Fruit fly (Drosophila melanogaster) whole organism, embryonic: Measurements from ENCODE around the gene Muc11A.

ENCODE experiments used
- BEAF-32 ChIP-seq: fragments of 200-800 bp; sonication (Bioruptor generic); optimal IDR thresholded peaks from 3 replicates; lab custom pipeline; 2017; ENCODE audit warnings: missing biosample characterization, missing genetic modification characterization, mild to moderate bottlenecking, moderate library complexity, missing genetic modification reagents
- Bgb ChIP-seq: fragments of 200-800 bp; sonication (Bioruptor generic); IDR thresholded peaks from 2 replicates; pipeline ENCODE4 v1.3.6; 2022; ENCODE audit warnings: missing biosample characterization, missing genetic modification characterization; ENCODE audit not compliant: partially characterized antibody
- Bteb2 ChIP-seq: fragments of 200-800 bp; sonication (Bioruptor generic); optimal IDR thresholded peaks from 2 replicates; lab custom pipeline; 2016; ENCODE audit warnings: missing biosample characterization, missing genetic modification characterization
- CG11085 ChIP-seq: fragments of 200-800 bp; sonication (Bioruptor generic); IDR thresholded peaks from 2 replicates; pipeline ENCODE4 v1.3.6; 2022; ENCODE audit warnings: missing biosample characterization, missing genetic modification characterization
- CG11723 ChIP-seq: fragments of 200-800 bp; sonication (Bioruptor generic); optimal IDR thresholded peaks from 2 replicates; lab custom pipeline; 2017; ENCODE audit warnings: missing biosample characterization, mild to moderate bottlenecking, missing genetic modification characterization
- CG12299 ChIP-seq: fragments of 200-800 bp; sonication (Bioruptor generic); optimal IDR thresholded peaks from 2 replicates; lab custom pipeline; 2018; ENCODE audit warnings: missing biosample characterization, mild to moderate bottlenecking, missing genetic modification characterization
- CG14014 ChIP-seq: fragments of 200-800 bp; sonication (Bioruptor generic); IDR thresholded peaks from 2 replicates; pipeline ENCODE4 v1.3.6; 2022; ENCODE audit warnings: missing biosample characterization, missing genetic modification characterization
- CG17829 ChIP-seq: fragments of 200-800 bp; optimal IDR thresholded peaks from 2 replicates; lab custom pipeline; 2019; ENCODE audit warnings: missing biosample characterization, mild to moderate bottlenecking, missing genetic modification characterization, moderate library complexity
- CG1792 ChIP-seq: fragments of 200-800 bp; sonication (Bioruptor generic); optimal IDR thresholded peaks from 2 replicates; lab custom pipeline; 2016; ENCODE audit warnings: missing biosample characterization, missing genetic modification characterization
- CG30403 ChIP-seq: fragments of 200-800 bp; sonication (Bioruptor generic); optimal IDR thresholded peaks from 3 replicates; lab custom pipeline; 2016; ENCODE audit warnings: missing biosample characterization, missing genetic modification characterization
- CG31224 ChIP-seq: fragments of 200-800 bp; sonication (Bioruptor generic); IDR thresholded peaks from 2 replicates; pipeline ENCODE4 v1.3.6; 2022; ENCODE audit warnings: missing biosample characterization, missing genetic modification characterization
- CG3838 ChIP-seq: fragments of 200-800 bp; sonication (Bioruptor generic); optimal IDR thresholded peaks from 3 replicates; lab custom pipeline; 2016; ENCODE audit warnings: missing biosample characterization, missing genetic modification characterization
- CG4424 ChIP-seq: fragments of 200-800 bp; sonication (Bioruptor generic); optimal IDR thresholded peaks from 3 replicates; lab custom pipeline; 2016; ENCODE audit warnings: missing biosample characterization, missing genetic modification characterization
- CG7556 ChIP-seq: fragments of 200-800 bp; sonication (Bioruptor generic); optimal IDR thresholded peaks from 2 replicates; lab custom pipeline; 2017; ENCODE audit warnings: missing biosample characterization, mild to moderate bottlenecking, missing genetic modification characterization
- CG9932 ChIP-seq: fragments of 200-800 bp; sonication (Bioruptor generic); IDR thresholded peaks from 2 replicates; pipeline ENCODE4 v1.3.6; 2022; ENCODE audit warnings: missing biosample characterization, missing genetic modification characterization
- CrebB ChIP-seq: fragments of 200-800 bp; sonication (Bioruptor generic); optimal IDR thresholded peaks from 3 replicates; lab custom pipeline; 2018; ENCODE audit warnings: missing biosample characterization, mild to moderate bottlenecking, missing genetic modification characterization
- Doc3 ChIP-seq: fragments of 200-800 bp; sonication (Bioruptor generic); IDR thresholded peaks from 3 replicates; pipeline ENCODE4 v1.3.6; 2022; ENCODE audit warnings: missing biosample characterization, missing genetic modification characterization; ENCODE audit not compliant: partially characterized antibody
- Dp ChIP-seq: fragments of 200-800 bp; sonication (Bioruptor generic); optimal IDR thresholded peaks from 2 replicates; lab custom pipeline; 2018; ENCODE audit warnings: missing biosample characterization, mild to moderate bottlenecking, missing genetic modification characterization, moderate library complexity
- Ets97D ChIP-seq: fragments of 200-800 bp; sonication (Bioruptor generic); optimal IDR thresholded peaks from 3 replicates; lab custom pipeline; 2016; ENCODE audit warnings: missing biosample characterization, missing genetic modification characterization
- MESR4 ChIP-seq: fragments of 200-800 bp; sonication (Bioruptor generic); optimal IDR thresholded peaks from 2 replicates; lab custom pipeline; 2018; ENCODE audit warnings: missing biosample characterization, mild to moderate bottlenecking, missing genetic modification characterization, moderate library complexity
- Mad ChIP-seq: fragments of 200-800 bp; sonication (Bioruptor generic); optimal IDR thresholded peaks from 2 replicates; lab custom pipeline; 2016; ENCODE audit warnings: missing biosample characterization, missing genetic modification characterization
- Myb ChIP-seq: fragments of 200-800 bp; sonication (Bioruptor generic); optimal IDR thresholded peaks from 2 replicates; lab custom pipeline; 2016; ENCODE audit warnings: missing biosample characterization, missing genetic modification characterization
- Nf-YA ChIP-seq: fragments of 200-800 bp; sonication (Bioruptor generic); IDR thresholded peaks from 2 replicates; pipeline ENCODE4 v1.3.6; 2022; ENCODE audit warnings: missing biosample characterization, missing genetic modification characterization
- Nf-YB ChIP-seq: fragments of 200-800 bp; sonication (Bioruptor generic); optimal IDR thresholded peaks from 3 replicates; lab custom pipeline; 2019; ENCODE audit warnings: missing biosample characterization, mild to moderate bottlenecking, missing genetic modification characterization, moderate library complexity
- Oli ChIP-seq: fragments of 200-800 bp; sonication (Bioruptor generic); optimal IDR thresholded peaks from 2 replicates; lab custom pipeline; 2018; ENCODE audit warnings: missing biosample characterization, mild to moderate bottlenecking, missing genetic modification characterization, moderate library complexity
- Opbp ChIP-seq: fragments of 200-800 bp; sonication (Bioruptor generic); IDR thresholded peaks from 3 replicates; pipeline ENCODE4 v1.3.6; 2022; ENCODE audit warnings: missing biosample characterization, missing genetic modification characterization; ENCODE audit not compliant: partially characterized antibody
- Sry-β ChIP-seq: fragments of 200-800 bp; sonication (Bioruptor generic); optimal IDR thresholded peaks from 2 replicates; lab custom pipeline; 2018; ENCODE audit warnings: missing biosample characterization, mild to moderate bottlenecking, missing genetic modification characterization, moderate library complexity
- Ssrp ChIP-seq: fragments of 200-800 bp; sonication (Bioruptor generic); optimal IDR thresholded peaks from 2 replicates; lab custom pipeline; 2018; ENCODE audit warnings: missing biosample characterization, mild to moderate bottlenecking, missing genetic modification characterization, moderate library complexity
- TFAM ChIP-seq: fragments of 200-800 bp; sonication (Bioruptor generic); optimal IDR thresholded peaks from 2 replicates; lab custom pipeline; 2017; ENCODE audit warnings: missing biosample characterization, missing genetic modification characterization, inconsistent platforms
- Taf1 ChIP-seq: fragments of 200-800 bp; sonication (Bioruptor generic); IDR thresholded peaks from 2 replicates; pipeline ENCODE4 v1.3.6; 2022; ENCODE audit warnings: missing biosample characterization, missing genetic modification characterization
- ac ChIP-seq: fragments of 200-800 bp; sonication (Bioruptor generic); optimal IDR thresholded peaks from 3 replicates; lab custom pipeline; 2017; ENCODE audit warnings: missing biosample characterization, mild to moderate bottlenecking, missing genetic modification characterization
- amos ChIP-seq: fragments of 200-800 bp; sonication (Bioruptor generic); IDR thresholded peaks from 2 replicates; pipeline ENCODE4 v1.3.6; 2022; ENCODE audit warnings: missing biosample characterization, missing genetic modification characterization; ENCODE audit not compliant: partially characterized antibody
- cg ChIP-seq: fragments of 200-800 bp; sonication (Bioruptor generic); optimal IDR thresholded peaks from 3 replicates; lab custom pipeline; 2019; ENCODE audit warnings: missing biosample characterization, mild to moderate bottlenecking, missing genetic modification characterization, moderate library complexity
- da ChIP-seq: fragments of 200-800 bp; sonication (Bioruptor generic); optimal IDR thresholded peaks from 2 replicates; lab custom pipeline; 2016; ENCODE audit warnings: missing biosample characterization, missing genetic modification characterization
- emc ChIP-seq: fragments of 200-800 bp; sonication (Bioruptor generic); optimal IDR thresholded peaks from 2 replicates; lab custom pipeline; 2016; ENCODE audit warnings: missing biosample characterization, missing genetic modification characterization
- gcm ChIP-seq: fragments of 200-800 bp; sonication (Bioruptor generic); optimal IDR thresholded peaks from 2 replicates; lab custom pipeline; 2019; ENCODE audit warnings: missing biosample characterization, mild to moderate bottlenecking, missing genetic modification characterization, moderate library complexity
- gsb-n ChIP-seq: fragments of 200-800 bp; sonication (Bioruptor generic); optimal IDR thresholded peaks from 3 replicates; lab custom pipeline; 2018; ENCODE audit warnings: missing biosample characterization, mild to moderate bottlenecking, missing genetic modification characterization
- hkb ChIP-seq, 2 experiments: fragments of 200-800 bp in 1 of 2; fragments of >200 bp in 1 of 2; sonication (Bioruptor generic) in 1 of 2; IDR thresholded peaks in 1 of 2; optimal IDR thresholded peaks in 1 of 2; 2 replicates each; pipeline versions ENCODE4 v1.3.6 to Lab custom; 2017 to 2022; ENCODE audit warnings: missing biosample characterization in 1 of 2, missing genetic modification characterization in 1 of 2
- lov ChIP-seq, 2 experiments: fragments of 200-800 bp in 1 of 2; fragments of >200 bp in 1 of 2; sonication (Bioruptor generic) in 1 of 2; IDR thresholded peaks in 1 of 2; optimal IDR thresholded peaks in 1 of 2; 2 replicates in 1 of 2; 3 replicates in 1 of 2; pipeline versions ENCODE4 v1.3.6 to Lab custom; 2017 to 2022; ENCODE audit warnings: missing biosample characterization in 1 of 2, missing genetic modification characterization in 1 of 2
- mld ChIP-seq: fragments of 200-800 bp; sonication (Bioruptor generic); IDR thresholded peaks from 3 replicates; pipeline ENCODE4 v1.3.6; 2022; ENCODE audit warnings: missing biosample characterization, missing genetic modification characterization; ENCODE audit not compliant: partially characterized antibody
- nerfin-2 ChIP-seq: fragments of 200-800 bp; sonication (Bioruptor generic); IDR thresholded peaks from 2 replicates; pipeline ENCODE4 v1.3.6; 2022; ENCODE audit warnings: missing biosample characterization, missing genetic modification characterization; ENCODE audit not compliant: partially characterized antibody
- oc ChIP-seq: fragments of 200-800 bp; sonication (Bioruptor generic); optimal IDR thresholded peaks from 2 replicates; lab custom pipeline; 2018; ENCODE audit warnings: missing biosample characterization, mild to moderate bottlenecking, missing genetic modification characterization, moderate library complexity
- row ChIP-seq: fragments of 200-800 bp; sonication (Bioruptor generic); IDR thresholded peaks from 3 replicates; pipeline ENCODE4 v1.3.6; 2022; ENCODE audit warnings: missing biosample characterization, missing genetic modification characterization
- schlank ChIP-seq: fragments of 200-800 bp; sonication (Bioruptor generic); optimal IDR thresholded peaks from 2 replicates; lab custom pipeline; 2018; ENCODE audit warnings: missing biosample characterization, mild to moderate bottlenecking, missing genetic modification characterization
- ssp ChIP-seq: fragments of 200-800 bp; sonication (Bioruptor generic); IDR thresholded peaks from 2 replicates; pipeline ENCODE4 v1.3.6; 2022; ENCODE audit warnings: missing biosample characterization, missing genetic modification characterization
- sug ChIP-seq: fragments of 200-800 bp; optimal IDR thresholded peaks from 2 replicates; lab custom pipeline; 2019; ENCODE audit warnings: missing biosample characterization, mild to moderate bottlenecking, missing genetic modification characterization, moderate library complexity
- unc-4 ChIP-seq: fragments of 200-800 bp; sonication (Bioruptor generic); IDR thresholded peaks from 2 replicates; pipeline ENCODE4 v1.3.6; 2022; ENCODE audit warnings: missing biosample characterization, missing genetic modification characterization; ENCODE audit not compliant: partially characterized antibody

Muc11A gene

DNA sequence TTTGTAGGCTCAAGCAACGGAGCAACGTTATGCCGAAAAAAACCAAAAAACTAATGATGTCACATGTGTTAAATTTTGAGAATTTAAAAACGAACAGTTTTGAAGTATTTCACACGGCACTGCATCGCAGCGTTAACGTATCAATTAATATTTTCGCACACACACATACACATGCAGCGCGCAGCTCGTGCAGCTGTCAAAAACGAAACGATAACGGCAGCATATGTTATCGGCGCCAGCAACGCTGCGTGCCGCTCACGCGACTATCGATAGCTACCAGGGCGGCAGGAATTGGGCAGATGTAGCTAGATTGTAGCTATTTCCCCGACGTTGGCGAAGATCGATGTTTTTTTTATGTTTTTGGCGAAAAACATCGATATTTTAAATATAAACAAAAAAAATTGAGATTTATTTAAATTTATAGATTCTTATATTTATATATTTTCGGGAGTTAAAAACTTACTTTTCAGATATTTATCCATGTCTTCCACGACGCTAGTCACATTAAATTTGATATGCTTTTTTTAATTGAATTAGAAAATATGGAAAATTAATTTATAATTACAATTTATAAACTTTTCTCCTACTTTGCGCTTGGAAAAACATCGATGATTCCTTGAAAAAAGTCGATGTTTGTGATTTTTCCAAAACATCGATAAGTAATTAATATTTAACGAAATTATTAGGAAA lies 30.6 kb upstream of the Muc11A start, which contains the start of gene Usp7 (continued):
- TF ChIP-seq schlank (tag; lab: Kevin White, UChicago), result no peak
- no peak for TF ChIP-seq lov (optimal IDR thresholded peaks at IDR 0.05; lab: Kevin White, UChicago)
- no peak for TF ChIP-seq lov (GFP tag; IDR thresholded peaks at IDR 0.05; lab: Robert Waterston, UW)
- peak; percentile 92 for TF ChIP-seq mld (GFP tag; lab: Robert Waterston, UW)
- TF ChIP-seq ac (GFP tag; lab: Kevin White, UChicago), result no peak
- TF ChIP-seq CG7556 (GFP tag; lab: Kevin White, UChicago), result no peak
- TF ChIP-seq CG17829 (tag; lab: Kevin White, UChicago), result peak; percentile 63
- no peak for TF ChIP-seq Oli (tag; lab: Kevin White, UChicago)
- TF ChIP-seq cg (GFP tag; lab: Kevin White, UChicago), result peak; percentile 89
- TF ChIP-seq Mad, result peak; percentile 21
- peak; percentile 94 for TF ChIP-seq ssp (GFP tag; lab: Robert Waterston, UW)
- peak; percentile 68 for TF ChIP-seq CG9932
- peak; percentile 15 for TF ChIP-seq CG11723 (GFP tag; lab: Kevin White, UChicago)
- TF ChIP-seq hkb (optimal IDR thresholded peaks at IDR 0.05; lab: Kevin White, UChicago), result no peak
- TF ChIP-seq hkb (GFP tag; IDR thresholded peaks at IDR 0.05; lab: Robert Waterston, UW), result 0 out of 2 replicates have a peak, but pooled peaks have one; percentile 13
- no peak for TF ChIP-seq Taf1 (GFP tag; lab: Robert Waterston, UW)
- TF ChIP-seq CG11085 (GFP tag; lab: Robert Waterston, UW), result peak; percentile 45; the same call in 1 of the 2 replicates
- TF ChIP-seq CG4424 (GFP tag; lab: Kevin White, UChicago), result peak; percentile 0
- TF ChIP-seq CG30403 (GFP tag; lab: Kevin White, UChicago), result peak; percentile 20
- TF ChIP-seq Opbp (GFP tag; lab: Robert Waterston, UW), result peak; percentile 96
- TF ChIP-seq Bteb2 (GFP tag; lab: Kevin White, UChicago), result no peak
- TF ChIP-seq CG1792 (GFP tag; lab: Kevin White, UChicago), result no peak
- no peak for TF ChIP-seq emc (GFP tag; lab: Kevin White, UChicago)
- TF ChIP-seq row (GFP tag; lab: Robert Waterston, UW), result peak; percentile 88
- TF ChIP-seq Nf-YB, result no peak
- no peak for TF ChIP-seq CG12299 (tag; lab: Kevin White, UChicago)
- TF ChIP-seq Ets97D (GFP tag; lab: Kevin White, UChicago), result peak; percentile 85
- peak; percentile 91 for TF ChIP-seq unc-4
- peak; percentile 55 for TF ChIP-seq Dp (GFP tag; lab: Kevin White, UChicago)
- no peak for TF ChIP-seq Ssrp (tag; lab: Kevin White, UChicago)
- peak; percentile 84 for TF ChIP-seq nerfin-2 (GFP tag; lab: Robert Waterston, UW)
- no peak for TF ChIP-seq da (GFP tag; lab: Kevin White, UChicago)
- no peak for TF ChIP-seq CG31224 (GFP tag; lab: Robert Waterston, UW)
- 0 out of 2 replicates have a peak, but pooled peaks have one; percentile 11 for TF ChIP-seq CG14014
- TF ChIP-seq Doc3 (GFP tag; lab: Robert Waterston, UW), result peak; percentile 92
- TF ChIP-seq Sry-β (GFP tag; lab: Kevin White, UChicago), result peak; percentile 84
- TF ChIP-seq amos (GFP tag; lab: Robert Waterston, UW), result peak; percentile 97
- TF ChIP-seq TFAM (GFP tag; lab: Kevin White, UChicago), result no peak
- no peak for TF ChIP-seq oc (tag; lab: Kevin White, UChicago)
- no peak for TF ChIP-seq gsb-n (tag; lab: Kevin White, UChicago)
- peak; percentile 60 for TF ChIP-seq MESR4 (GFP tag; lab: Kevin White, UChicago)
- peak; percentile 8 for TF ChIP-seq gcm (GFP tag; lab: Kevin White, UChicago)
- no peak for TF ChIP-seq Nf-YA (GFP tag; lab: Robert Waterston, UW)
- peak; percentile 98 for TF ChIP-seq Bgb
- peak; percentile 91 for TF ChIP-seq BEAF-32 (GFP tag; lab: Kevin White, UChicago)
- peak; percentile 26 for TF ChIP-seq Myb (GFP tag; lab: Kevin White, UChicago)
- TF ChIP-seq sug (tag; lab: Kevin White, UChicago), result peak; percentile 13
- TF ChIP-seq CG3838 (GFP tag; lab: Kevin White, UChicago), result no peak
- TF ChIP-seq CrebB, result no peak
